Worm (Caenorhabditis elegans) whole organism, early embryonic: ENCODE data around the gene mes-1.

Experiments
- ama-1 ChIP-seq: fragments of 150-350 bp; optimal IDR thresholded peaks from 2 replicates; lab custom pipeline; 2014
- ceh-36 ChIP-seq: sonication (generic microtip); optimal IDR thresholded peaks from 2 replicates; lab custom pipeline; 2016; ENCODE audit warnings: missing genetic modification characterization, inconsistent platforms, missing compliant biosample characterization
- ets-7 ChIP-seq: sonication (generic microtip); optimal IDR thresholded peaks from 2 replicates; lab custom pipeline; 2016; ENCODE audit warnings: missing genotype, missing genetic modification characterization, missing compliant biosample characterization
- flt-1 ChIP-seq: fragments of 200-800 bp; sonication (Bioruptor generic); IDR thresholded peaks from 2 replicates; pipeline ENCODE4 v1.3.6; 2022; ENCODE audit warnings: missing genetic modification characterization, missing compliant biosample characterization
- hmbx-1 ChIP-seq: sonication (generic microtip); optimal IDR thresholded peaks from 2 replicates; lab custom pipeline; 2016; ENCODE audit warnings: mild to moderate bottlenecking, missing genetic modification characterization, missing compliant biosample characterization
- hmg-4 ChIP-seq: fragments of 200-800 bp; sonication (Bioruptor generic); optimal IDR thresholded peaks from 2 replicates; lab custom pipeline; 2018; ENCODE audit warnings: mild to moderate bottlenecking, missing genetic modification characterization, missing compliant biosample characterization
- pes-1 ChIP-seq: fragments of 200-800 bp; sonication (Bioruptor generic); IDR thresholded peaks from 2 replicates; pipeline ENCODE4 v1.3.6; 2022; ENCODE audit warnings: missing genetic modification reagents, missing genetic modification characterization, missing compliant biosample characterization
- tbx-11 ChIP-seq: fragments of 200-800 bp; sonication (Bioruptor generic); IDR thresholded peaks from 2 replicates; pipeline ENCODE4 v1.3.6; 2022; ENCODE audit warnings: missing genetic modification characterization, missing compliant biosample characterization
- tbx-37 ChIP-seq: fragments of 200-800 bp; sonication (Bioruptor generic); conservative IDR thresholded peaks from 2 replicates; pipeline ENCODE4 v1.3.6; 2022; ENCODE audit warnings: missing genetic modification reagents, missing genetic modification characterization, missing compliant biosample characterization
- tra-4 ChIP-seq: sonication (generic microtip); optimal IDR thresholded peaks from 2 replicates; lab custom pipeline; 2017; ENCODE audit warnings: missing genetic modification characterization, missing compliant biosample characterization

ce11 chrX:11854903-11855302, 2.4 kb upstream of the mes-1 start, which contains the start of gene F54F7.8:
- TF ChIP-seq ceh-36 (tag; lab: Kevin White, UChicago) (no peak), ama-1 (lab: Kevin White, UChicago) (no peak), hmbx-1 (tag; lab: Kevin White, UChicago) (no peak), tra-4 (tag; lab: Kevin White, UChicago) (no peak), pes-1 (GFP tag; lab: Robert Waterston, UW) (no peak), hmg-4 (GFP tag; lab: Kevin White, UChicago) (no peak), flt-1 (GFP tag; lab: Robert Waterston, UW) (no peak), tbx-11 (GFP tag; lab: Robert Waterston, UW) (no peak), tbx-37 (GFP tag; lab: Robert Waterston, UW) (no peak), ets-7 (no peak)
